Fruit fly (Drosophila melanogaster): ENCODE measurements around the gene CtIP.
A peak's percentile ranks its signal among the peaks of the same experiment; 100 is the strongest.

The CtIP gene

DNA sequence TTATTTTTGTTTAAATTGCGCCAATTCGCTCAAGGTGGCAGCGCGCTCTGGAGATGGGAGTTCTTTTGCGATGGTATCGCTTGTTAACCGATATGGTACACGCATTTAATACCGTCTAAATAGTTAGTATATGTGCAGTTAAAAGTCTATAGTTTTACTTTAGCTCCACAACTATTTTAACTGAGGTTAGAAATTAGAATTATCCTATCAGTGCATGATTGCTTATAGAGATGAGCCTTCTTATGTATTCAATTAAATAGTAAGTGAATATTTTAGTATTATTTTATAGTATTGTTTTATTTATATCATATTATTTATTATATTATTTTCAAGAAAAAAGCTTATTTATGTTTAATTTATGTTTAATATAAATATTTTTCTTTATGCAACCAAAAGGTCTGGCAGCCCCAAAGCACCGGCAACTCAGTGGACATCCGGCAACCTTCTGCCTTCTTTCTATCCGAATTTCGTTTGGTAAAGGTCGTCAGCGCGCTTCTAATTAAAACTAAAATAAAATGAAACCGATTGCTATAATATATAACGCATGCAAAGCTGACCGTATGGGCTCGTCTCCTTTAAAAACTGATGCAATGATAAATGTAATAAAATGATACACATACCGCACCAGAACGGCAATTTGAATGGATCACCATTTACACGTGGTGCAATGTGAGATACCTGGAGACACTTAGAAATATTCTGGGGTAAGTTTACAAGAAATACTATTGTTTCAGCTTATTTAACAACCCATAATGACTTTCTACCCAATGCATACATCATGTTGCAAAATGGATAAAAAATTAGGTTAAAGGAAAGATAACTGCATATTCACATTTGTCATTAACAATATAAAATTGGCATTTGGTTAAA, 17.0 kb downstream of the CtIP start, which contains the start of gene CG5199 (continued):
- TF ChIP-seq CG12299 (tag; optimal IDR thresholded peaks at IDR 0.05) (peak; percentile 45), caup (GFP tag; optimal IDR thresholded peaks at IDR 0.05; ENCODE audit: severe bottlenecking) (peak; percentile 63), pzg (GFP tag; optimal IDR thresholded peaks at IDR 0.05) (peak; percentile 41), CG10274 (GFP tag; optimal IDR thresholded peaks at IDR 0.05) (peak; percentile 20), tll (GFP tag; optimal IDR thresholded peaks at IDR 0.05) (no peak), trh (GFP tag; optimal IDR thresholded peaks at IDR 0.05) (no peak), pfk (GFP tag; optimal IDR thresholded peaks at IDR 0.05) (no peak), vnd (GFP tag; IDR thresholded peaks at IDR 0.05; ENCODE audit: partially characterized antibody) (peak; percentile 81), CG16813 (GFP tag; IDR thresholded peaks at IDR 0.05; ENCODE audit: partially characterized antibody) (peak; percentile 89), Hmr (GFP tag; optimal IDR thresholded peaks at IDR 0.05) (peak; percentile 75), lov (optimal IDR thresholded peaks at IDR 0.05) (no peak), lov (GFP tag; IDR thresholded peaks at IDR 0.05) (no peak), CG10366 (GFP tag; IDR thresholded peaks at IDR 0.05) (peak; percentile 30), CG12219 (GFP tag; optimal IDR thresholded peaks at IDR 0.05) (no peak), ato (GFP tag; IDR thresholded peaks at IDR 0.05; ENCODE audit: partially characterized antibody) (peak; percentile 32; the same call in 1 of the 2 replicates), ci (GFP tag; IDR thresholded peaks at IDR 0.05) (no peak), CHES-1-like (GFP tag; optimal IDR thresholded peaks at IDR 0.05) (peak; percentile 28), chn (GFP tag; optimal IDR thresholded peaks at IDR 0.05) (no peak), salm (tag; optimal IDR thresholded peaks at IDR 0.05) (no peak), sr (GFP tag; IDR thresholded peaks at IDR 0.05) (no peak), tin (GFP tag; optimal IDR thresholded peaks at IDR 0.05) (peak; percentile 79), pros (GFP tag; optimal IDR thresholded peaks at IDR 0.05) (no peak), chinmo (GFP tag; IDR thresholded peaks at IDR 0.05; ENCODE audit: partially characterized antibody) (no peak), CG2889 (GFP tag; IDR thresholded peaks at IDR 0.05) (no peak; the same call in 2 of the 3 replicates), Scr (GFP tag; IDR thresholded peaks at IDR 0.05; ENCODE audit: partially characterized antibody) (peak; percentile 89), CG30403 (GFP tag; optimal IDR thresholded peaks at IDR 0.05) (peak; percentile 83), CG13624 (GFP tag; optimal IDR thresholded peaks at IDR 0.05) (no peak), emc (GFP tag; optimal IDR thresholded peaks at IDR 0.05) (no peak), CG13287 (GFP tag; IDR thresholded peaks at IDR 0.05; ENCODE audit: partially characterized antibody) (peak; percentile 79), ssp (GFP tag; IDR thresholded peaks at IDR 0.05) (peak; percentile 53; the same call in 1 of the 2 replicates), CG14710 (tag; optimal IDR thresholded peaks at IDR 0.05) (peak; percentile 86), CG9817 (tag; optimal IDR thresholded peaks at IDR 0.05) (peak; percentile 79), Ada2b (GFP tag; IDR thresholded peaks at IDR 0.05) (peak; percentile 62), Mes4 (GFP tag; optimal IDR thresholded peaks at IDR 0.05) (no peak), ind (GFP tag; optimal IDR thresholded peaks at IDR 0.05) (peak; percentile 78), ro (GFP tag; IDR thresholded peaks at IDR 0.05) (no peak), slp2 (GFP tag; optimal IDR thresholded peaks at IDR 0.05) (no peak), fru (optimal IDR thresholded peaks at IDR 0.05) (no peak), CG3847 (GFP tag; IDR thresholded peaks at IDR 0.05) (peak; percentile 64; the same call in 1 of the 2 replicates), CG32772 (GFP tag; IDR thresholded peaks at IDR 0.05) (peak; percentile 34; the same call in 1 of the 2 replicates), pb (GFP tag; optimal IDR thresholded peaks at IDR 0.05) (no peak), esg (GFP tag; conservative IDR thresholded peaks at IDR 0.05) (peak; percentile 33; the same call in 1 of the 2 replicates), CG6791 (GFP tag; IDR thresholded peaks at IDR 0.05; ENCODE audit: partially characterized antibody) (peak; percentile 75), CG11723 (GFP tag; optimal IDR thresholded peaks at IDR 0.05) (no peak), gsb (GFP tag; IDR thresholded peaks at IDR 0.05) (peak; percentile 44; the same call in 1 of the 2 replicates), Lim3 (GFP tag; IDR thresholded peaks at IDR 0.05) (no peak), Poxn (GFP tag; IDR thresholded peaks at IDR 0.05) (no peak), Drgx (GFP tag; IDR thresholded peaks at IDR 0.05) (0 out of 2 replicates have a peak, but pooled peaks have one; percentile 28), CG7786 (GFP tag; optimal IDR thresholded peaks at IDR 0.05) (no peak)
